Worm (Caenorhabditis elegans) whole organism, L4 larva: ENCODE measurements around the gene fbxc-27.

Experiments
- D1046.2 ChIP-seq: fragments of 200-800 bp; sonication (Bioruptor generic); IDR thresholded peaks from 2 replicates; pipeline ENCODE4 v1.3.6; 2022; ENCODE audit warnings: missing genetic modification characterization, missing compliant biosample characterization
- F10B5.3 ChIP-seq: sonication (generic microtip); optimal IDR thresholded peaks from 2 replicates; lab custom pipeline; 2016; ENCODE audit warnings: mild to moderate bottlenecking, missing genetic modification characterization, missing compliant biosample characterization
- F26F4.8 ChIP-seq: fragments of 200-800 bp; sonication (Bioruptor generic); conservative IDR thresholded peaks from 2 replicates; pipeline ENCODE4 v1.3.6; 2022; ENCODE audit warnings: missing genetic modification characterization, missing compliant biosample characterization
- T20F7.1 ChIP-seq: fragments of 200-800 bp; sonication (Bioruptor generic); optimal IDR thresholded peaks from 2 replicates; lab custom pipeline; 2018; ENCODE audit warnings: mild to moderate bottlenecking, missing genetic modification characterization, missing compliant biosample characterization
- T26A8.4 ChIP-seq: fragments of 200-800 bp; sonication (Bioruptor generic); IDR thresholded peaks from 2 replicates; pipeline ENCODE4 v1.3.6; 2022; ENCODE audit warnings: missing genetic modification characterization, missing compliant biosample characterization
- Y48G9A.11 ChIP-seq: fragments of 200-800 bp; sonication (Bioruptor generic); IDR thresholded peaks from 2 replicates; pipeline ENCODE4 v1.3.6; 2022; ENCODE audit warnings: missing genetic modification reagents, missing genetic modification characterization, missing compliant biosample characterization
- aha-1 ChIP-seq: fragments of 150-350 bp; peaks from one replicate; lab custom pipeline; 2014; ENCODE audit warnings: missing biosample characterization, missing genetic modification characterization
- arid-1 ChIP-seq: fragments of 200-800 bp; sonication (Bioruptor generic); conservative IDR thresholded peaks from 2 replicates; pipeline ENCODE4 v1.3.6; 2022; ENCODE audit warnings: missing genetic modification reagents, missing genetic modification characterization, missing compliant biosample characterization
- attf-4 ChIP-seq: sonication (generic microtip); optimal IDR thresholded peaks from 3 replicates; lab custom pipeline; 2017; ENCODE audit warnings: missing biosample characterization, missing genetic modification characterization
- ceh-20 ChIP-seq: fragments of 200-800 bp; sonication (Bioruptor generic); IDR thresholded peaks from 2 replicates; pipeline ENCODE4 v1.3.6; 2022; ENCODE audit warnings: missing genetic modification reagents, missing genetic modification characterization, missing compliant biosample characterization
- ceh-28 ChIP-seq: fragments of 150-350 bp; optimal IDR thresholded peaks from 2 replicates; lab custom pipeline; 2014; ENCODE audit warnings: missing biosample characterization, missing genetic modification reagents, missing genetic modification characterization
- ceh-44 ChIP-seq: fragments of 200-800 bp; sonication (Bioruptor generic); IDR thresholded peaks from 2 replicates; pipeline ENCODE4 v1.3.6; 2022; ENCODE audit warnings: missing genetic modification reagents, missing genetic modification characterization, missing compliant biosample characterization
- ceh-62 ChIP-seq: sonication (generic microtip); optimal IDR thresholded peaks from 2 replicates; lab custom pipeline; 2017; ENCODE audit warnings: missing biosample characterization, missing genetic modification characterization
- ctbp-1 ChIP-seq: fragments of 200-800 bp; sonication (Bioruptor generic); IDR thresholded peaks from 2 replicates; pipeline ENCODE4 v1.3.6; 2022; ENCODE audit warnings: missing genetic modification reagents, missing genetic modification characterization, missing compliant biosample characterization
- daf-16 ChIP-seq, 3 experiments: sonication (generic microtip); optimal IDR thresholded peaks; 2 replicates each; lab custom pipeline; 2016 to 2017; ENCODE audit warnings: missing genetic modification characterization in 3 of 3, missing genetic modification reagents in 3 of 3, mild to moderate bottlenecking in 2 of 3, missing compliant biosample characterization in 2 of 3, missing biosample characterization in 1 of 3, moderate library complexity in 1 of 3
- daf-19 ChIP-seq: fragments of 200-800 bp; sonication (Bioruptor generic); conservative IDR thresholded peaks from 2 replicates; pipeline ENCODE4 v1.3.6; 2022; ENCODE audit warnings: missing genetic modification characterization, missing compliant biosample characterization
- dpl-1 ChIP-seq: fragments of 150-350 bp; optimal IDR thresholded peaks from 2 replicates; lab custom pipeline; 2014; ENCODE audit warnings: missing biosample characterization, missing genetic modification reagents, missing genetic modification characterization
- egl-27 ChIP-seq: sonication (generic microtip); optimal IDR thresholded peaks from 3 replicates; lab custom pipeline; 2017; ENCODE audit warnings: missing biosample characterization, missing genetic modification reagents, missing genetic modification characterization
- fkh-10 ChIP-seq: fragments of 150-350 bp; optimal IDR thresholded peaks from 2 replicates; lab custom pipeline; 2014; ENCODE audit warnings: missing biosample characterization, missing genetic modification reagents, missing genetic modification characterization
- hlh-30 ChIP-seq: sonication (generic microtip); optimal IDR thresholded peaks from 2 replicates; lab custom pipeline; 2017; ENCODE audit warnings: antibody characterized with exemption, mild to moderate bottlenecking, missing genetic modification characterization, missing compliant biosample characterization; ENCODE audit not compliant: insufficient read depth
- jun-1 ChIP-seq: fragments of 150-350 bp; optimal IDR thresholded peaks from 2 replicates; lab custom pipeline; 2014; ENCODE audit warnings: missing biosample characterization, missing genetic modification reagents, missing genetic modification characterization
- lin-38 ChIP-seq: fragments of 200-800 bp; sonication (Bioruptor generic); IDR thresholded peaks from 2 replicates; pipeline ENCODE4 v1.3.6; 2022; ENCODE audit warnings: missing genetic modification reagents, missing genetic modification characterization, missing compliant biosample characterization
- lin-39 ChIP-seq: fragments of 150-350 bp; optimal IDR thresholded peaks from 2 replicates; lab custom pipeline; 2014; ENCODE audit warnings: missing biosample characterization, missing genetic modification reagents, missing genetic modification characterization
- mes-2 ChIP-seq: sonication (generic microtip); optimal IDR thresholded peaks from 2 replicates; lab custom pipeline; 2016; ENCODE audit warnings: missing genotype, mild to moderate bottlenecking, missing genetic modification characterization, missing compliant biosample characterization; ENCODE audit not compliant: poor library complexity, severe bottlenecking
- mxl-2 ChIP-seq: fragments of 200-800 bp; sonication (Bioruptor generic); conservative IDR thresholded peaks from 2 replicates; pipeline ENCODE4 v1.3.6; 2022; ENCODE audit warnings: missing genetic modification reagents, missing genetic modification characterization, missing compliant biosample characterization
- nhr-102 ChIP-seq: sonication (generic microtip); optimal IDR thresholded peaks from 2 replicates; lab custom pipeline; 2016; ENCODE audit warnings: mild to moderate bottlenecking, missing genetic modification characterization, moderate library complexity, missing compliant biosample characterization
- nhr-11 ChIP-seq: fragments of 150-350 bp; optimal IDR thresholded peaks from 2 replicates; lab custom pipeline; 2014; ENCODE audit warnings: missing biosample characterization, missing genetic modification characterization
- nhr-42 ChIP-seq: fragments of 200-800 bp; sonication (Bioruptor generic); IDR thresholded peaks from 2 replicates; pipeline ENCODE4 v1.3.6; 2022; ENCODE audit warnings: missing genetic modification characterization, missing compliant biosample characterization
- nhr-6 ChIP-seq: fragments of 150-350 bp; optimal IDR thresholded peaks from 2 replicates; lab custom pipeline; 2014; ENCODE audit warnings: missing biosample characterization, missing genetic modification characterization
- nhr-76 ChIP-seq: fragments of 150-350 bp; optimal IDR thresholded peaks from 2 replicates; lab custom pipeline; 2014; ENCODE audit warnings: missing biosample characterization, missing genetic modification characterization
- nhr-77 ChIP-seq: fragments of 150-350 bp; optimal IDR thresholded peaks from 2 replicates; lab custom pipeline; 2014; ENCODE audit warnings: missing biosample characterization, missing genetic modification characterization
- pqm-1 ChIP-seq: sonication (generic microtip); optimal IDR thresholded peaks from 2 replicates; lab custom pipeline; 2017; ENCODE audit warnings: missing biosample characterization, missing genetic modification characterization
- set-16 ChIP-seq: fragments of 200-800 bp; sonication (Bioruptor generic); IDR thresholded peaks from 2 replicates; pipeline ENCODE4 v1.3.6; 2022; ENCODE audit warnings: missing genetic modification reagents, missing genetic modification characterization, missing compliant biosample characterization
- snpc-4 ChIP-seq: fragments of 150-350 bp; optimal IDR thresholded peaks from 2 replicates; lab custom pipeline; 2014; ENCODE audit warnings: missing biosample characterization, missing genetic modification characterization
- spr-1 ChIP-seq: sonication (generic microtip); optimal IDR thresholded peaks from 2 replicates; lab custom pipeline; 2016; ENCODE audit warnings: mild to moderate bottlenecking, missing genetic modification characterization, missing compliant biosample characterization
- tag-97 ChIP-seq: fragments of 200-800 bp; sonication (Bioruptor generic); IDR thresholded peaks from 2 replicates; pipeline ENCODE4 v1.3.6; 2022; ENCODE audit warnings: missing genetic modification characterization, missing compliant biosample characterization
- unc-39 ChIP-seq: sonication (generic microtip); optimal IDR thresholded peaks from 2 replicates; lab custom pipeline; 2017; ENCODE audit warnings: missing biosample characterization, missing genetic modification characterization
- unc-62 ChIP-seq, 3 experiments: fragments of 150-350 bp in 1 of 3; sonication (generic microtip); optimal IDR thresholded peaks in 2 of 3; peaks in 1 of 3; 1 replicate in 1 of 3; 2 replicates in 2 of 3; lab custom pipeline; 2014 to 2017; ENCODE audit warnings: missing biosample characterization in 3 of 3, missing genetic modification characterization in 3 of 3, missing genetic modification reagents in 3 of 3, missing genotype in 1 of 3
- zag-1 ChIP-seq: fragments of 150-350 bp; optimal IDR thresholded peaks from 2 replicates; lab custom pipeline; 2014; ENCODE audit warnings: missing biosample characterization, missing genetic modification characterization
- zfp-3 ChIP-seq: fragments of 200-800 bp; sonication (Bioruptor generic); conservative IDR thresholded peaks from 2 replicates; pipeline ENCODE4 v1.3.6; 2022; ENCODE audit warnings: missing genetic modification reagents, missing genetic modification characterization, missing compliant biosample characterization

fbxc-27 gene

DNA sequence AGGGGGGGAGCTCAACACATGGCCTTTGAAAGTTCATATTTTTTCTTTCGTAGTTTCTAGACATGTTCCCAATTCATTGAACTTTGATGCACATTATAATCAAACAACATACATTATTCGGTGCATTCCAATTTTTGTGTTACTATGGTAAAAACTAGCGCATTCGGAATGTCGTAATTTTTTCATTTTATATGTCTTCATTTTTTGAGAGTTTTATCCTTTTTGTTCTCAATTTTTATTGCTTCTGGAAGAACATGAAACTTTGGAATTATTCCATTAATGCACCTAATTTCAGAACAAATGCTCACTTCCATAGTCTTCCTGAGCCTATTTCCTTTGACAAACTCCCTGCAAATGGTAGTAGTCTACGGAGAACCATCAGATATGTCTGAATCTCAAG is 7.9 kb upstream of the fbxc-27 start, which contains the start of gene T07D3.2:
Gene T07D3.2 (plus strand): TSS at position 301 of the 400 bp plus-strand sequence.
- TF ChIP-seq F26F4.8 = no peak
- peak in 1 of 2 experiments; percentile 21 for TF ChIP-seq unc-62 (GFP tag; optimal IDR thresholded peaks at IDR 0.05 in 1 of 2; lab: Kevin White, UChicago)
- no peak for TF ChIP-seq unc-62 (tag; optimal IDR thresholded peaks at IDR 0.05; lab: Kevin White, UChicago)
- TF ChIP-seq fkh-10 = no peak

DNA sequence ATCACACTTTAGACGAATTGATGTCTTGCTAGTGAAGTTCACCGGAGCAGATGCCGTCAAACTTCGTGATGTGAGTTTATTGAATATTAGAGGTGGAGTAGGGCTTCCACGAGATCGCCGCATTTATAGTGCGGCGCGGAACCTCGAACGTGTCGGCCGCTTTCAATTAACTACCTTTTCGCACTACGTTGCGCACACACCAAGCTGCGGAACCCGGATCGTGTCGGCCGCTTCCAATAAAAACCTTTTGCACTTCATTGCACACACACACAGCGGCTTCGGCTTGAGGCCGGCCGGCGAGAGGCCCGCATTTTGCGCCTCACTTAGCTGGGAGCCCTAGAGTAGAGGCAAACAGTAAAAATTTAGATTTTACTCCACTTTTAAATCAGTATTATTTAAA is 4.2 kb upstream of the fbxc-27 start:
- TF ChIP-seq set-16 (GFP tag; lab: Robert Waterston, UW) (peak; percentile 46), snpc-4 (peak; percentile 25), unc-39 (no peak), jun-1 (no peak)

DNA sequence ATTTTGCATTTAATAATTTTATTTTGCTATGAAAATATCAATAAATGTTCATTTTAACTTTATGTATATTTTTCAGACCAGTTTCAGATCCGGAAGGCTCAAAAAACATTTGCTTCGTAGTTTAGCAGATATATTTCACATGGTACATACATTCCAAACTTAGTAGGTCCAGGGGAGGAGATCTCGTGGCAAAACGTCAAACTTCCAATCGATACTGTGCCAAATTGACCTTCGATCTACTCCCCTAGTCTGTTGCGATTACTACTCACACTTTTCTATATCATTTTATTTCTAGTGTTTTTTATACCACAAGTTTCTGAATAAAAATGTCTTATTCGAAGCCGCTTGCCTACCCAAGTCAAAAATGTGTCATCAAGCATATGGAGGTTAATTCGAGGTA is 2.1 kb downstream of the fbxc-27 start, which contains the start of gene fbxc-31:
Gene fbxc-31 (plus strand): TSS at position 301 of the 400 bp plus-strand sequence.
- no peak for TF ChIP-seq pqm-1 (tag; lab: Kevin White, UChicago)
- TF ChIP-seq hlh-30 (tag; lab: Kevin White, UChicago) = no peak
- no peak for TF ChIP-seq fkh-10
- TF ChIP-seq ceh-62 (tag; lab: Kevin White, UChicago) = no peak
- TF ChIP-seq zag-1 (tag; lab: Kevin White, UChicago) = no peak
- no peak for TF ChIP-seq attf-4 (tag; lab: Kevin White, UChicago)
- TF ChIP-seq ceh-20 (GFP tag; lab: Robert Waterston, UW) = no peak
- no peak for TF ChIP-seq lin-39 (tag; lab: Kevin White, UChicago)
- no peak for TF ChIP-seq daf-19 (GFP tag; lab: Robert Waterston, UW)
- no peak for TF ChIP-seq T20F7.1
- TF ChIP-seq arid-1 (GFP tag; lab: Robert Waterston, UW) = no peak
- TF ChIP-seq, all 104 proteins: peak for 0

DNA sequence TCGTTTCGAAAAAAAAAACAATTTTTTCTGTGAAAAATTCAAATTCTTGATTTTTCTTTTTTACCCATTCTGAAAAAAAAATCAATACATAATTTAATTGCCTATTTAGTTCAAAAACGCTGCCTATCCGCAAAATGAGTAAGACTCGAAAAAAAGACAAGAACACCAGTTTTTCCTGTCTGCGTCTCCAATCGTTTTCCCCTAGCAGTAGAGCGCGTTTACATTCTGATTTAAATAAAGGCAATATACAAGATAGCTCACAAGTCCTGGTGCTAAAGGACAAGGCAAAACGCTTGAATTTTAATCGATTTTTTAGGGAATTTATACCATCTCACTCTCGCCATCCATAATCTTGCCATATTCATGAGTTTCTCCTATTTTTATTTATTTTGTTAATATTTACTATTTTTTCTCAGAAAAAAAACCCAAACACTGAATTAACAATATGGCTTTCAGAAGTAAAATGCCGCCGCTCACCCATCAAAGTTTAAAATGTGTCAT is 3.7 kb downstream of the fbxc-27 start, which contains the start of gene fbxc-33:
Gene fbxc-33 (plus strand): TSS at position 451 of the 501 bp plus-strand sequence.
- TF ChIP-seq arid-1 (GFP tag; lab: Robert Waterston, UW) (no peak), Y48G9A.11 (no peak), zfp-3 (no peak), mes-2 (peak; percentile 33), nhr-11 (tag; lab: Kevin White, UChicago) (no peak), T20F7.1 (no peak), tag-97 (GFP tag; lab: Robert Waterston, UW) (no peak), daf-19 (GFP tag; lab: Robert Waterston, UW) (no peak), nhr-6 (tag; lab: Kevin White, UChicago) (peak; percentile 19), ctbp-1 (GFP tag; lab: Robert Waterston, UW) (no peak), fkh-10 (no peak), aha-1 (tag; lab: Kevin White, UChicago) (no peak), D1046.2 (GFP tag; lab: Robert Waterston, UW) (no peak), dpl-1 (GFP tag; lab: Kevin White, UChicago) (peak; percentile 41), ceh-44 (GFP tag; lab: Robert Waterston, UW) (no peak), egl-27 (tag; lab: Kevin White, UChicago) (no peak), F10B5.3 (tag; lab: Kevin White, UChicago) (no peak), ceh-28 (tag; lab: Kevin White, UChicago) (no peak), T26A8.4 (no peak), nhr-102 (tag; lab: Kevin White, UChicago) (no peak), lin-38 (peak; percentile 81; the same call in 1 of the 2 replicates), nhr-77 (no peak), mxl-2 (no peak), spr-1 (tag; lab: Kevin White, UChicago) (no peak), daf-16 (GFP tag; optimal IDR thresholded peaks at IDR 0.05; lab: Kevin White, UChicago) (no peak), daf-16 (tag; optimal IDR thresholded peaks at IDR 0.05; lab: Kevin White, UChicago) (no peak), nhr-42 (GFP tag; lab: Robert Waterston, UW) (no peak), nhr-76 (no peak)
